Fruit fly (Drosophila melanogaster): ENCODE measurements around the gene CG12011.

DNA sequence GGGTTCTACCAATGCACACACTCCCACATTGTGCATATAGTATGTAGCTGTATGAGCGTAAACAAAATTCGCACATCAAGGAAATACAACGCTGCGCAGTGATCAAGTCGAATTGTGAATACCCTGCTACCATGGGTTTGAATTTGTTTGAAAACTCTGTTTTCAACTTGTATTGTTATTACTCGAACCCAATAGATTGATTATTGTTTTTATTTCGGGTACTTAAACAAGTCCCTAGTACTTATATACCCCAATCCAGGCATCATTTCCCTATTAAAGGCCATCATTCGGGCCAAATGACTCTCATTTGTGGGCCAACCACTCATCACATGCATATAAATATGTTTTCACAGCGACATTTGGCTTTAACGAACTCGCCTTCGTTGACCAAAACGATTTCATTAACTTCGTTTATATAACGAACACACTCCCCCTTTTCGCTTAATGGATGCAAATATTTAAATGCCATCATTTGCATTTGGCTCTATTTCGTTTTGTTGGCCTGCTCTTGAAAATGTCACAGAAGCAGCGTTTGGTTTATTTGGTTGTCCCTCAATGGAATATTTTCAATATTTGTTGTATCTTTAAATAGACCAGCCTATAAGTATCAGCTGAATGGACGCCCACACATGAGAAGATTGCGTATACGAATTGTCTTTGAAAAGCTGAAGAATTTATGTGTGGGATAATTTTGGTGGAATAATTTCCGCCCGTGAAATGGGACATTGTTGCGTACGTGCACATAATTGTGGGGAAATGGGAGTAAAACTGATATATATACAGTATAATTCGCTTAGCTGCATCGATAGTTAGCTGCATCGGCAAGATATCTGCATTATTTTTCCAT, 45.9 kb downstream of the CG12011 start:
- no peak for TF ChIP-seq usp (GFP tag; optimal IDR thresholded peaks at IDR 0.05)
- TF ChIP-seq Hr78 (GFP tag; optimal IDR thresholded peaks at IDR 0.05) = no peak
- no peak for TF ChIP-seq N (GFP tag; optimal IDR thresholded peaks at IDR 0.05)
- peak; percentile 74 for TF ChIP-seq OdsH (GFP tag; optimal IDR thresholded peaks at IDR 0.05)
- no peak for TF ChIP-seq dl (GFP tag; optimal IDR thresholded peaks at IDR 0.05; ENCODE audit: insufficient read depth in 1 of 2, partially characterized antibody in 2 of 2)
- peak; percentile 42 for TF ChIP-seq fru (GFP tag; optimal IDR thresholded peaks at IDR 0.05)
- no peak for TF ChIP-seq brk (GFP tag; optimal IDR thresholded peaks at IDR 0.05)
- TF ChIP-seq Rel (GFP tag; optimal IDR thresholded peaks at IDR 0.05) = no peak
- TF ChIP-seq Rel (tag; optimal IDR thresholded peaks at IDR 0.05) = no peak
- peak; percentile 69 for TF ChIP-seq HLH106 (tag; optimal IDR thresholded peaks at IDR 0.05)
- TF ChIP-seq CrebA (GFP tag; optimal IDR thresholded peaks at IDR 0.05; ENCODE audit: borderline replicate concordance) = no peak

Measured in whole organism, wandering third instar larva.